Fruit fly (Drosophila melanogaster) whole organism, embryonic: ENCODE data around the gene lok.

Source experiments
- Atf-2 ChIP-seq: fragments of 200-800 bp; sonication (Bioruptor generic); optimal IDR thresholded peaks from 2 replicates; lab custom pipeline; 2016; ENCODE audit warnings: missing biosample characterization, missing genetic modification characterization
- BEAF-32 ChIP-seq: fragments of 200-800 bp; sonication (Bioruptor generic); optimal IDR thresholded peaks from 3 replicates; lab custom pipeline; 2017; ENCODE audit warnings: missing biosample characterization, missing genetic modification characterization, mild to moderate bottlenecking, moderate library complexity, missing genetic modification reagents
- CG10321 ChIP-seq: fragments of 200-800 bp; sonication (Bioruptor generic); IDR thresholded peaks from 2 replicates; pipeline ENCODE4 v1.3.6; 2022; ENCODE audit warnings: missing biosample characterization, missing genetic modification characterization
- CG13287 ChIP-seq: fragments of 200-800 bp; sonication (Bioruptor generic); IDR thresholded peaks from 2 replicates; pipeline ENCODE4 v1.3.6; 2022; ENCODE audit warnings: missing biosample characterization, missing genetic modification characterization; ENCODE audit not compliant: partially characterized antibody
- CG13296 ChIP-seq: fragments of 200-800 bp; sonication (Bioruptor generic); optimal IDR thresholded peaks from 3 replicates; lab custom pipeline; 2018; ENCODE audit warnings: missing biosample characterization, mild to moderate bottlenecking, missing genetic modification characterization
- CG14441 ChIP-seq: fragments of 200-800 bp; sonication (Bioruptor generic); IDR thresholded peaks from 2 replicates; pipeline ENCODE4 v1.3.6; 2022; ENCODE audit warnings: missing biosample characterization, missing genetic modification characterization
- CG14667 ChIP-seq: fragments of 200-800 bp; sonication (Bioruptor generic); IDR thresholded peaks from 2 replicates; pipeline ENCODE4 v1.3.6; 2022; ENCODE audit warnings: missing biosample characterization, missing genetic modification characterization
- CG14710 ChIP-seq: fragments of 200-800 bp; sonication (Bioruptor generic); optimal IDR thresholded peaks from 3 replicates; lab custom pipeline; 2019; ENCODE audit warnings: missing biosample characterization, mild to moderate bottlenecking, missing genetic modification characterization, moderate library complexity
- CG14860 ChIP-seq: fragments of 200-800 bp; sonication (Bioruptor generic); IDR thresholded peaks from 3 replicates; pipeline ENCODE4 v1.3.6; 2022; ENCODE audit warnings: missing biosample characterization, missing genetic modification characterization; ENCODE audit not compliant: partially characterized antibody
- CG15514 ChIP-seq: fragments of 200-800 bp; sonication (Bioruptor generic); optimal IDR thresholded peaks from 3 replicates; lab custom pipeline; 2017; ENCODE audit warnings: missing biosample characterization, missing genetic modification characterization, mild to moderate bottlenecking, moderate library complexity, missing genetic modification reagents
- CG1602 ChIP-seq: fragments of 200-800 bp; sonication (Bioruptor generic); optimal IDR thresholded peaks from 3 replicates; lab custom pipeline; 2016; ENCODE audit warnings: missing biosample characterization, missing genetic modification characterization
- CG16863 ChIP-seq: fragments of 200-800 bp; sonication (Bioruptor generic); optimal IDR thresholded peaks from 3 replicates; lab custom pipeline; 2016; ENCODE audit warnings: missing biosample characterization, missing genetic modification characterization
- CG17361 ChIP-seq: fragments of 200-800 bp; sonication (Bioruptor generic); IDR thresholded peaks from 3 replicates; pipeline ENCODE4 v1.3.6; 2022; ENCODE audit warnings: missing biosample characterization, missing genetic modification characterization
- CG1792 ChIP-seq: fragments of 200-800 bp; sonication (Bioruptor generic); optimal IDR thresholded peaks from 2 replicates; lab custom pipeline; 2016; ENCODE audit warnings: missing biosample characterization, missing genetic modification characterization
- CG18764 ChIP-seq: fragments of 200-800 bp; sonication (Bioruptor generic); optimal IDR thresholded peaks from 3 replicates; lab custom pipeline; 2016; ENCODE audit warnings: missing biosample characterization, missing genetic modification characterization
- CG2202 ChIP-seq: fragments of 200-800 bp; sonication (Bioruptor generic); optimal IDR thresholded peaks from 2 replicates; lab custom pipeline; 2018; ENCODE audit warnings: missing biosample characterization, mild to moderate bottlenecking, missing genetic modification characterization
- CG33213 ChIP-seq: fragments of 200-800 bp; sonication (Bioruptor generic); optimal IDR thresholded peaks from 3 replicates; lab custom pipeline; 2016; ENCODE audit warnings: missing biosample characterization, missing genetic modification characterization
- CG33557 ChIP-seq: fragments of 200-800 bp; sonication (Bioruptor generic); optimal IDR thresholded peaks from 2 replicates; lab custom pipeline; 2019; ENCODE audit warnings: missing biosample characterization, mild to moderate bottlenecking, missing genetic modification characterization, moderate library complexity
- CG4282 ChIP-seq: fragments of 200-800 bp; sonication (Bioruptor generic); optimal IDR thresholded peaks from 2 replicates; lab custom pipeline; 2016; ENCODE audit warnings: missing biosample characterization, missing genetic modification characterization
- CG4707 ChIP-seq: fragments of 200-800 bp; sonication (Bioruptor generic); optimal IDR thresholded peaks from 2 replicates; lab custom pipeline; 2018; ENCODE audit warnings: missing biosample characterization, mild to moderate bottlenecking, missing genetic modification characterization, moderate library complexity
- CG5180 ChIP-seq: fragments of 200-800 bp; sonication (Bioruptor generic); optimal IDR thresholded peaks from 3 replicates; lab custom pipeline; 2017; ENCODE audit warnings: missing biosample characterization, missing genetic modification characterization, mild to moderate bottlenecking, moderate library complexity, missing genetic modification reagents
- CG6791 ChIP-seq: fragments of 200-800 bp; sonication (Bioruptor generic); IDR thresholded peaks from 3 replicates; pipeline ENCODE4 v1.3.6; 2022; ENCODE audit warnings: missing biosample characterization, missing genetic modification characterization; ENCODE audit not compliant: partially characterized antibody
- CG8290 ChIP-seq, 3 experiments: fragments of 200-800 bp; sonication (Bioruptor generic); optimal IDR thresholded peaks; 2 replicates each; lab custom pipeline; 2016 to 2019; ENCODE audit warnings: missing biosample characterization in 3 of 3, missing genetic modification characterization in 3 of 3, mild to moderate bottlenecking in 2 of 3, moderate library complexity in 1 of 3
- CG9797 ChIP-seq: fragments of 200-800 bp; sonication (Bioruptor generic); optimal IDR thresholded peaks from 3 replicates; lab custom pipeline; 2018; ENCODE audit warnings: missing biosample characterization, mild to moderate bottlenecking, missing genetic modification characterization
- CTCF ChIP-seq: fragments of 200-800 bp; sonication (Bioruptor generic); optimal IDR thresholded peaks from 2 replicates; lab custom pipeline; 2017; ENCODE audit warnings: missing biosample characterization, mild to moderate bottlenecking, missing genetic modification characterization, moderate library complexity
- Camta ChIP-seq: fragments of 200-800 bp; sonication (Bioruptor generic); optimal IDR thresholded peaks from 2 replicates; lab custom pipeline; 2016; ENCODE audit warnings: missing biosample characterization, missing genetic modification characterization
- CrebB ChIP-seq: fragments of 200-800 bp; sonication (Bioruptor generic); optimal IDR thresholded peaks from 3 replicates; lab custom pipeline; 2018; ENCODE audit warnings: missing biosample characterization, mild to moderate bottlenecking, missing genetic modification characterization
- Dip2 ChIP-seq: fragments of 200-800 bp; sonication (Bioruptor generic); IDR thresholded peaks from 2 replicates; pipeline ENCODE4 v1.3.6; 2022; ENCODE audit warnings: missing biosample characterization, missing genetic modification characterization
- Dp ChIP-seq: fragments of 200-800 bp; sonication (Bioruptor generic); optimal IDR thresholded peaks from 2 replicates; lab custom pipeline; 2018; ENCODE audit warnings: missing biosample characterization, mild to moderate bottlenecking, missing genetic modification characterization, moderate library complexity
- Drgx ChIP-seq: fragments of 200-800 bp; sonication (Bioruptor generic); IDR thresholded peaks from 2 replicates; pipeline ENCODE4 v1.3.6; 2022; ENCODE audit warnings: missing biosample characterization, missing genetic modification characterization
- E2f2 ChIP-seq: fragments of 200-800 bp; sonication (Bioruptor generic); IDR thresholded peaks from 2 replicates; pipeline ENCODE4 v1.3.6; 2022; ENCODE audit warnings: missing biosample characterization, missing genetic modification characterization
- Elba2 ChIP-seq: fragments of 200-800 bp; sonication (Bioruptor generic); optimal IDR thresholded peaks from 3 replicates; lab custom pipeline; 2016; ENCODE audit warnings: missing biosample characterization, missing genetic modification characterization
- HHEX ChIP-seq: fragments of 200-800 bp; sonication (Bioruptor generic); optimal IDR thresholded peaks from 3 replicates; lab custom pipeline; 2017; ENCODE audit warnings: missing biosample characterization, mild to moderate bottlenecking, missing genetic modification characterization, missing genetic modification reagents
- Hmr ChIP-seq: fragments of 200-800 bp; sonication (Bioruptor generic); optimal IDR thresholded peaks from 3 replicates; lab custom pipeline; 2017; ENCODE audit warnings: mild to moderate bottlenecking, missing biosample characterization, missing genetic modification reagents, missing genetic modification characterization
- Hr3 ChIP-seq: fragments of 200-800 bp; sonication (Bioruptor generic); optimal IDR thresholded peaks from 3 replicates; lab custom pipeline; 2016; ENCODE audit warnings: missing biosample characterization, missing genetic modification characterization
- Lhr ChIP-seq: fragments of 200-800 bp; sonication (Bioruptor generic); optimal IDR thresholded peaks from 3 replicates; lab custom pipeline; 2017; ENCODE audit warnings: mild to moderate bottlenecking, missing biosample characterization, missing genetic modification reagents, missing genetic modification characterization
- Meics ChIP-seq: fragments of 200-800 bp; sonication (Bioruptor generic); optimal IDR thresholded peaks from 2 replicates; lab custom pipeline; 2017; ENCODE audit warnings: missing biosample characterization, mild to moderate bottlenecking, missing genetic modification characterization
- NC2α ChIP-seq: fragments of 200-800 bp; sonication (Bioruptor generic); optimal IDR thresholded peaks from 2 replicates; lab custom pipeline; 2016; ENCODE audit warnings: missing biosample characterization, missing genetic modification characterization
- Opbp ChIP-seq: fragments of 200-800 bp; sonication (Bioruptor generic); IDR thresholded peaks from 3 replicates; pipeline ENCODE4 v1.3.6; 2022; ENCODE audit warnings: missing biosample characterization, missing genetic modification characterization; ENCODE audit not compliant: partially characterized antibody
- Poxn ChIP-seq: fragments of 200-800 bp; sonication (Bioruptor generic); IDR thresholded peaks from 2 replicates; pipeline ENCODE4 v1.3.6; 2022; ENCODE audit warnings: missing biosample characterization, missing genetic modification characterization
- amos ChIP-seq: fragments of 200-800 bp; sonication (Bioruptor generic); IDR thresholded peaks from 2 replicates; pipeline ENCODE4 v1.3.6; 2022; ENCODE audit warnings: missing biosample characterization, missing genetic modification characterization; ENCODE audit not compliant: partially characterized antibody
- aop ChIP-seq: fragments of 200-800 bp; sonication (Bioruptor generic); IDR thresholded peaks from 2 replicates; pipeline ENCODE4 v1.3.6; 2022; ENCODE audit warnings: missing biosample characterization, missing genetic modification characterization
- chinmo ChIP-seq: fragments of 200-800 bp; sonication (Bioruptor generic); IDR thresholded peaks from 4 replicates; pipeline ENCODE4 v1.3.6; 2022; ENCODE audit warnings: missing biosample characterization, missing genetic modification characterization; ENCODE audit not compliant: partially characterized antibody
- disco-r ChIP-seq: fragments of 200-800 bp; sonication (Bioruptor generic); optimal IDR thresholded peaks from 2 replicates; lab custom pipeline; 2016; ENCODE audit warnings: missing biosample characterization, missing genetic modification characterization
- lab ChIP-seq: fragments of 200-800 bp; sonication (Bioruptor generic); optimal IDR thresholded peaks from 3 replicates; lab custom pipeline; 2017; ENCODE audit warnings: missing biosample characterization, missing genetic modification characterization, mild to moderate bottlenecking, moderate library complexity, missing genetic modification reagents
- lbe ChIP-seq: fragments of 200-800 bp; sonication (Bioruptor generic); optimal IDR thresholded peaks from 2 replicates; lab custom pipeline; 2016; ENCODE audit warnings: missing biosample characterization, mild to moderate bottlenecking, missing genetic modification characterization
- lmd ChIP-seq: fragments of 200-800 bp; sonication (Bioruptor generic); IDR thresholded peaks from 2 replicates; pipeline ENCODE4 v1.3.6; 2022; ENCODE audit warnings: missing biosample characterization, missing genetic modification characterization
- pzg ChIP-seq: fragments of 200-800 bp; sonication (Bioruptor generic); optimal IDR thresholded peaks from 3 replicates; lab custom pipeline; 2018; ENCODE audit warnings: missing biosample characterization, mild to moderate bottlenecking, missing genetic modification characterization, moderate library complexity
- seq ChIP-seq: fragments of 200-800 bp; sonication (Bioruptor generic); IDR thresholded peaks from 2 replicates; pipeline ENCODE4 v1.3.6; 2022; ENCODE audit warnings: missing biosample characterization, missing genetic modification characterization
- stwl ChIP-seq: fragments of 200-800 bp; sonication (Bioruptor generic); optimal IDR thresholded peaks from 3 replicates; lab custom pipeline; 2018; ENCODE audit warnings: missing biosample characterization, mild to moderate bottlenecking, missing genetic modification characterization, moderate library complexity

Gene lok

dm6 chr2L:20104526-20104925 is 43.3 kb downstream of the lok start:
- TF ChIP-seq Opbp (GFP tag; lab: Robert Waterston, UW) (0 out of 3 replicates have a peak, but pooled peaks have one; percentile 37), aop (GFP tag; lab: Robert Waterston, UW) (no peak), Dip2 (no peak), CG18764 (GFP tag; lab: Kevin White, UChicago) (no peak), HHEX (no peak), CG33557 (GFP tag; lab: Kevin White, UChicago) (no peak), Lhr (GFP tag; lab: Kevin White, UChicago) (peak; percentile 99), lmd (no peak), Hmr (GFP tag; lab: Kevin White, UChicago) (peak; percentile 53), Drgx (GFP tag; lab: Robert Waterston, UW) (no peak), chinmo (GFP tag; lab: Robert Waterston, UW) (0 out of 4 replicates have a peak, but pooled peaks have one; percentile 52), CG13287 (GFP tag; lab: Robert Waterston, UW) (peak; percentile 19; the same call in 1 of the 2 replicates), CG17361 (GFP tag; lab: Robert Waterston, UW) (peak; percentile 66; the same call in 2 of the 3 replicates), CG13296 (GFP tag; lab: Kevin White, UChicago) (no peak), CG14441 (GFP tag; lab: Robert Waterston, UW) (no peak), Meics (GFP tag; lab: Kevin White, UChicago) (no peak), CG6791 (GFP tag; lab: Robert Waterston, UW) (peak; percentile 68), CG9797 (GFP tag; lab: Kevin White, UChicago) (peak; percentile 76), CG16863 (no peak), Atf-2 (no peak), lbe (GFP tag; lab: Kevin White, UChicago) (no peak), Poxn (GFP tag; lab: Robert Waterston, UW) (no peak), CG4282 (GFP tag; lab: Kevin White, UChicago) (no peak), CG15514 (GFP tag; lab: Kevin White, UChicago) (peak; percentile 34), CG14860 (0 out of 3 replicates have a peak, but pooled peaks have one; percentile 16), CrebB (tag; lab: Kevin White, UChicago) (no peak), Elba2 (GFP tag; lab: Kevin White, UChicago) (peak; percentile 9), seq (no peak), CG5180 (GFP tag; lab: Kevin White, UChicago) (no peak), BEAF-32 (GFP tag; lab: Kevin White, UChicago) (peak; percentile 32), lab (GFP tag; lab: Kevin White, UChicago) (no peak), Hr3 (GFP tag; lab: Kevin White, UChicago) (no peak), CG10321 (no peak), CG4707 (GFP tag; lab: Kevin White, UChicago) (no peak), CG14667 (GFP tag; lab: Robert Waterston, UW) (no peak), CG8290 (GFP tag; optimal IDR thresholded peaks at IDR 0.05; lab: Kevin White, UChicago) (peak; percentile 38), CG8290 (tag; optimal IDR thresholded peaks at IDR 0.05; lab: Kevin White, UChicago) (peak; percentile 2 to 50), CG1602 (GFP tag; lab: Kevin White, UChicago) (no peak), Dp (GFP tag; lab: Kevin White, UChicago) (peak; percentile 72), stwl (peak; percentile 78), CG1792 (GFP tag; lab: Kevin White, UChicago) (no peak), amos (GFP tag; lab: Robert Waterston, UW) (peak; percentile 39; the same call in 1 of the 2 replicates), Camta (GFP tag; lab: Kevin White, UChicago) (no peak), CG2202 (tag; lab: Kevin White, UChicago) (no peak), E2f2 (GFP tag; lab: Robert Waterston, UW) (peak; percentile 88), CG33213 (peak; percentile 97), disco-r (GFP tag; lab: Kevin White, UChicago) (no peak), CTCF (GFP tag; lab: Kevin White, UChicago) (peak; percentile 39), pzg (peak; percentile 52), CG14710 (tag; lab: Kevin White, UChicago) (peak; percentile 0), NC2α (GFP tag; lab: Kevin White, UChicago) (peak; percentile 31)
